Worm (Caenorhabditis elegans) whole organism, early embryonic: ENCODE measurements around the gene F59A1.18.

Source experiments
- aly-1 ChIP-seq: sonication (generic microtip); optimal IDR thresholded peaks from 2 replicates; lab custom pipeline; 2016; ENCODE audit warnings: missing genetic modification characterization, missing compliant biosample characterization
- ama-1 ChIP-seq: fragments of 150-350 bp; optimal IDR thresholded peaks from 2 replicates; lab custom pipeline; 2014
- ceh-36 ChIP-seq: sonication (generic microtip); optimal IDR thresholded peaks from 2 replicates; lab custom pipeline; 2016; ENCODE audit warnings: missing genetic modification characterization, inconsistent platforms, missing compliant biosample characterization
- ets-7 ChIP-seq: sonication (generic microtip); optimal IDR thresholded peaks from 2 replicates; lab custom pipeline; 2016; ENCODE audit warnings: missing genotype, missing genetic modification characterization, missing compliant biosample characterization
- flt-1 ChIP-seq: fragments of 200-800 bp; sonication (Bioruptor generic); IDR thresholded peaks from 2 replicates; pipeline ENCODE4 v1.3.6; 2022; ENCODE audit warnings: missing genetic modification characterization, missing compliant biosample characterization
- hmg-4 ChIP-seq: fragments of 200-800 bp; sonication (Bioruptor generic); optimal IDR thresholded peaks from 2 replicates; lab custom pipeline; 2018; ENCODE audit warnings: mild to moderate bottlenecking, missing genetic modification characterization, missing compliant biosample characterization
- pes-1 ChIP-seq: fragments of 200-800 bp; sonication (Bioruptor generic); IDR thresholded peaks from 2 replicates; pipeline ENCODE4 v1.3.6; 2022; ENCODE audit warnings: missing genetic modification reagents, missing genetic modification characterization, missing compliant biosample characterization
- scrt-1 ChIP-seq: fragments of 200-800 bp; sonication (Bioruptor generic); IDR thresholded peaks from 2 replicates; pipeline ENCODE4 v1.3.6; 2022; ENCODE audit warnings: missing genetic modification characterization, missing compliant biosample characterization
- sea-1 ChIP-seq: fragments of 200-800 bp; sonication (Bioruptor generic); conservative IDR thresholded peaks from 2 replicates; pipeline ENCODE4 v1.3.6; 2022; ENCODE audit warnings: missing genetic modification characterization, missing compliant biosample characterization
- tbx-37 ChIP-seq: fragments of 200-800 bp; sonication (Bioruptor generic); conservative IDR thresholded peaks from 2 replicates; pipeline ENCODE4 v1.3.6; 2022; ENCODE audit warnings: missing genetic modification reagents, missing genetic modification characterization, missing compliant biosample characterization
- tra-4 ChIP-seq: sonication (generic microtip); optimal IDR thresholded peaks from 2 replicates; lab custom pipeline; 2017; ENCODE audit warnings: missing genetic modification characterization, missing compliant biosample characterization

DNA sequence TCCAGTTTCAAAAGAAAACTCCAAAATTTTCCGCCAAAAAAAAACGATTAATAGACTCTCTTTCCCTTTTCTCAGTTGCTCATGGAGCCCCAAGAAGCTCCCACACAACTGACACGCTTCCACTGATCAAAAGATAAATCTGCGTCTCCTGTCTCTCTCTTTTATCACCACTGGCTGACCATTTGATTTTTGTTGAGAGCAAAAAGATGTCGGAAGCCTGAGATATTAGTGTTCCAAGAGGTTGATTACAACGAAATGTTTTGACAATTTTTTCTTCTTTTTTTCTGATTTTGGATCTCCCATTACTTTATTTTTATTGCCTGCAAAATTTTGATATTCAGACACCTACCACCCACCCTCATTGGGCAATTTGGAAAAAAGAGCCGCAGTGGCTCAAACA, 45.8 kb upstream of the F59A1.18 start, which contains the start of gene twk-42:
- no peak for TF ChIP-seq hmg-4
- TF ChIP-seq sea-1 (GFP tag; lab: Robert Waterston, UW) = no peak
- TF ChIP-seq ets-7 (tag; lab: Kevin White, UChicago) = no peak
- TF ChIP-seq flt-1 = no peak
- no peak for TF ChIP-seq pes-1 (GFP tag; lab: Robert Waterston, UW)
- TF ChIP-seq aly-1 (tag; lab: Kevin White, UChicago) = no peak
- TF ChIP-seq tbx-37 (GFP tag; lab: Robert Waterston, UW) = no peak
- no peak for TF ChIP-seq ama-1 (lab: Kevin White, UChicago)
- no peak for TF ChIP-seq tra-4 (tag; lab: Kevin White, UChicago)
- TF ChIP-seq scrt-1 (GFP tag; lab: Robert Waterston, UW) = no peak
- no peak for TF ChIP-seq ceh-36 (tag; lab: Kevin White, UChicago)
